Fruit fly (Drosophila melanogaster) whole organism, embryonic: Measurements from ENCODE around the gene mRpL15.

ENCODE experiments used
- CG10959 ChIP-seq: fragments of 200-800 bp; sonication (Bioruptor generic); IDR thresholded peaks from 2 replicates; pipeline ENCODE4 v1.3.6; 2022; ENCODE audit warnings: missing biosample characterization, missing genetic modification characterization
- CG11398 ChIP-seq: fragments of 200-800 bp; sonication (Bioruptor generic); optimal IDR thresholded peaks from 2 replicates; lab custom pipeline; 2016; ENCODE audit warnings: missing biosample characterization, missing genetic modification characterization
- CG1832 ChIP-seq: fragments of 200-800 bp; sonication (Bioruptor generic); optimal IDR thresholded peaks from 2 replicates; lab custom pipeline; 2017; ENCODE audit warnings: missing biosample characterization, mild to moderate bottlenecking, missing genetic modification characterization, inconsistent platforms
- CG8478 ChIP-seq: fragments of >200 bp; optimal IDR thresholded peaks from 2 replicates; lab custom pipeline; 2018
- Poxn ChIP-seq: fragments of 200-800 bp; sonication (Bioruptor generic); IDR thresholded peaks from 2 replicates; pipeline ENCODE4 v1.3.6; 2022; ENCODE audit warnings: missing biosample characterization, missing genetic modification characterization
- Sin3A ChIP-seq: fragments of >200 bp; optimal IDR thresholded peaks from 2 replicates; lab custom pipeline; 2018
- Ssrp ChIP-seq: fragments of 200-800 bp; sonication (Bioruptor generic); optimal IDR thresholded peaks from 2 replicates; lab custom pipeline; 2018; ENCODE audit warnings: missing biosample characterization, mild to moderate bottlenecking, missing genetic modification characterization, moderate library complexity

dm6 chr3L:20472607-20473006 is 36.6 kb upstream of the mRpL15 start:
- TF ChIP-seq Poxn (GFP tag; lab: Robert Waterston, UW) (no peak), CG10959 (GFP tag; lab: Robert Waterston, UW) (no peak), CG11398 (GFP tag; lab: Kevin White, UChicago) (no peak), Ssrp (tag; lab: Kevin White, UChicago) (no peak), CG1832 (GFP tag; lab: Kevin White, UChicago) (no peak), CG8478 (lab: Kevin White, UChicago) (no peak), Sin3A (lab: Kevin White, UChicago) (no peak)
